Fruit fly (Drosophila melanogaster): Measurements from ENCODE around the gene CG13014.
A peak's percentile ranks its signal among the peaks of the same experiment; 100 is the strongest.

The CG13014 gene

DNA sequence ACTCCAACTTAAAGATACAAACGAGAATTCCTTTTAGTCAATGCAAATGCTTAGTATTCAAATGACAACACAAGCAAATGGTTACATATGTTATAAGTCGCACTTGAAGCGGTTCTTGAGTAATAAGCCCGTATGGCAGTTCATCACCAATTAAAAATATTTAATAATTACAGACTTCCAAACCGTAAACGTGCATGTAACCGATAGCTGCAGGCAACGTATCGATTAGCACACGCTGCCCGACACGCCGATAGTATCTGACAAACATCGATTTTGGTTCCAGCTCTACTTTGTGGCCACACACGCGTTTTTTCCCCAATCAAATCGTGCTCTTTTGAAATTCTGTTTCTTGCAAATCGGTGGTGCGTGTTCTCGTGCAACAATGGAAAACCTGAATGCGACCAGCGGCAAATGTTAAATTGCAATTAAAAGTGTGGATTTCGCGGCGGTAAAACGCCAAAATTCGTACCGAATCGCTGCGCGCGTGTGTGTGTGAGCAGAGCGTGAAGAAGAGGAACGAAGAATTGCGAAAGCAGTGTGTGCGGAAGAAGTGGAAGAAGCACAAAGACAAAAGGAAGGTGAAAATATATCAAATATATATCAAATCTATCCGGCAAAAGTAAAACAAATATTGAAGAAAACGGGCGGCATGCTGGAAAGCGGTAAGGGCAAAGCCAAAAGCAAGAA is 11.4 kb downstream of the CG13014 start, which contains the start of the genes CG9784 and Nup153 (continued):
- TF ChIP-seq chn (GFP tag; optimal IDR thresholded peaks at IDR 0.05) (no peak), CG8359 (GFP tag; optimal IDR thresholded peaks at IDR 0.05; ENCODE audit: borderline replicate concordance) (no peak), ftz-f1 (GFP tag; optimal IDR thresholded peaks at IDR 0.05) (no peak), dysf (GFP tag; IDR thresholded peaks at IDR 0.05) (no peak), ken (GFP tag; IDR thresholded peaks at IDR 0.05) (no peak), CG7839 (tag; optimal IDR thresholded peaks at IDR 0.05) (no peak), seq (GFP tag; IDR thresholded peaks at IDR 0.05) (no peak), CG14860 (GFP tag; IDR thresholded peaks at IDR 0.05; ENCODE audit: partially characterized antibody) (peak; percentile 94), pros (GFP tag; optimal IDR thresholded peaks at IDR 0.05) (no peak), Dref (GFP tag; IDR thresholded peaks at IDR 0.05) (peak; percentile 85), CG12219 (GFP tag; optimal IDR thresholded peaks at IDR 0.05) (no peak), CG6654 (GFP tag; optimal IDR thresholded peaks at IDR 0.05) (no peak), gfzf (GFP tag; optimal IDR thresholded peaks at IDR 0.05) (peak; percentile 10), CG8290 (GFP tag; optimal IDR thresholded peaks at IDR 0.05) (no peak), CG8290 (tag; optimal IDR thresholded peaks at IDR 0.05) (no peak), C15 (GFP tag; IDR thresholded peaks at IDR 0.05) (no peak), ato (GFP tag; IDR thresholded peaks at IDR 0.05; ENCODE audit: partially characterized antibody) (peak; percentile 93), CG6854 (GFP tag; optimal IDR thresholded peaks at IDR 0.05) (no peak), sens-2 (GFP tag; IDR thresholded peaks at IDR 0.05) (0 out of 2 replicates have a peak, but pooled peaks have one; percentile 18), CG9215 (GFP tag; IDR thresholded peaks at IDR 0.05) (0 out of 2 replicates have a peak, but pooled peaks have one; percentile 30), kah (GFP tag; optimal IDR thresholded peaks at IDR 0.05) (no peak), HLHmδ (GFP tag; optimal IDR thresholded peaks at IDR 0.05) (no peak), CG18764 (GFP tag; optimal IDR thresholded peaks at IDR 0.05) (no peak), HLH54F (GFP tag; optimal IDR thresholded peaks at IDR 0.05) (no peak), gro (GFP tag; optimal IDR thresholded peaks at IDR 0.05) (no peak), abd-A (tag; optimal IDR thresholded peaks at IDR 0.05) (no peak), hth (optimal IDR thresholded peaks at IDR 0.05) (no peak), CkIIα-i1 (GFP tag; IDR thresholded peaks at IDR 0.05) (no peak), pfk (GFP tag; optimal IDR thresholded peaks at IDR 0.05) (no peak), ara (GFP tag; IDR thresholded peaks at IDR 0.05) (no peak), HHEX (GFP tag; optimal IDR thresholded peaks at IDR 0.05) (no peak), CG3163 (GFP tag; optimal IDR thresholded peaks at IDR 0.05) (no peak), otp (GFP tag; IDR thresholded peaks at IDR 0.05) (no peak), CG18476 (GFP tag; optimal IDR thresholded peaks at IDR 0.05) (no peak), Ptx1 (GFP tag; IDR thresholded peaks at IDR 0.05) (no peak), CG1024 (GFP tag; IDR thresholded peaks at IDR 0.05) (no peak), CG12155 (GFP tag; optimal IDR thresholded peaks at IDR 0.05) (peak; percentile 95), Dip2 (GFP tag; IDR thresholded peaks at IDR 0.05) (no peak), Tbp (GFP tag; optimal IDR thresholded peaks at IDR 0.05) (no peak), Sin3A (optimal IDR thresholded peaks at IDR 0.05) (peak; percentile 55), Aef1 (GFP tag; IDR thresholded peaks at IDR 0.05) (no peak), zfh2 (GFP tag; optimal IDR thresholded peaks at IDR 0.05) (no peak), schlank (tag; optimal IDR thresholded peaks at IDR 0.05) (no peak), sqz (GFP tag; optimal IDR thresholded peaks at IDR 0.05) (no peak), salm (tag; optimal IDR thresholded peaks at IDR 0.05) (no peak), Poxn (GFP tag; IDR thresholded peaks at IDR 0.05) (no peak), pzg (GFP tag; optimal IDR thresholded peaks at IDR 0.05) (peak; percentile 59), YL-1 (GFP tag; optimal IDR thresholded peaks at IDR 0.05) (no peak), CG12769 (tag; optimal IDR thresholded peaks at IDR 0.05) (no peak), CG30020 (tag; optimal IDR thresholded peaks at IDR 0.05) (no peak), Dbx (GFP tag; IDR thresholded peaks at IDR 0.05) (peak; percentile 37; the same call in 1 of the 3 replicates), Hr39 (optimal IDR thresholded peaks at IDR 0.05) (no peak)

Data from whole organism, embryonic.